Comparison of ENCODE assay signal across 1 fruit fly cellular context in genomic region chr3R:21138220-21138754, dm6.
A peak's percentile ranks its signal among the peaks of the same experiment; 100 is the strongest.
TF ChIP-seq lines count a peak whose summit lies in the region.

Gene meigo (plus strand): TSS chr3R:21138270.

TF ChIP-seq in whole organism, embryonic, 481 proteins besides CTCF, POLR2A, EP300 and RAD21 (continued from another document and continues in another):
- TF ChIP-seq MTF-1 (GFP tag; optimal IDR thresholded peaks at IDR 0.05; lab: Kevin White, UChicago; ENCODE audit: borderline replicate concordance) (no peak), B-H1 (GFP tag; IDR thresholded peaks at IDR 0.05; lab: Robert Waterston, UW) (peak; percentile 45; the same call in 2 of the 3 replicates), az2 (GFP tag; optimal IDR thresholded peaks at IDR 0.05; lab: Kevin White, UChicago) (peak; percentile 33), lbe (GFP tag; optimal IDR thresholded peaks at IDR 0.05; lab: Kevin White, UChicago) (peak; percentile 50), Antp (GFP tag; optimal IDR thresholded peaks at IDR 0.05; lab: Kevin White, UChicago) (peak; percentile 17), CG2712 (tag; optimal IDR thresholded peaks at IDR 0.05; lab: Kevin White, UChicago) (peak; percentile 83), rib (GFP tag; IDR thresholded peaks at IDR 0.05; lab: Robert Waterston, UW) (no peak), prd (optimal IDR thresholded peaks at IDR 0.05; lab: Kevin White, UChicago) (no peak), prd (GFP tag; IDR thresholded peaks at IDR 0.05; lab: Robert Waterston, UW) (peak; percentile 72), ewg (GFP tag; optimal IDR thresholded peaks at IDR 0.05; lab: Kevin White, UChicago) (no peak), gfzf (GFP tag; optimal IDR thresholded peaks at IDR 0.05; lab: Kevin White, UChicago) (peak; percentile 64), bsh (GFP tag; optimal IDR thresholded peaks at IDR 0.05; lab: Kevin White, UChicago) (peak in 1 of 2 experiments; percentile 67), Usf (GFP tag; optimal IDR thresholded peaks at IDR 0.05; lab: Kevin White, UChicago) (peak; percentile 36), Hsf (GFP tag; optimal IDR thresholded peaks at IDR 0.05; lab: Kevin White, UChicago) (peak; percentile 71), sc (optimal IDR thresholded peaks at IDR 0.05; lab: Kevin White, UChicago) (no peak), sc (GFP tag; optimal IDR thresholded peaks at IDR 0.05; lab: Kevin White, UChicago) (no peak), Drgx (GFP tag; IDR thresholded peaks at IDR 0.05; lab: Robert Waterston, UW) (no peak; the same call in 1 of the 2 replicates), CG8388 (GFP tag; optimal IDR thresholded peaks at IDR 0.05; lab: Kevin White, UChicago) (peak; percentile 50), CG7556 (GFP tag; optimal IDR thresholded peaks at IDR 0.05; lab: Kevin White, UChicago) (peak; percentile 62), CG1647 (GFP tag; optimal IDR thresholded peaks at IDR 0.05; lab: Kevin White, UChicago) (peak; percentile 2), H15 (GFP tag; IDR thresholded peaks at IDR 0.05; lab: Robert Waterston, UW) (no peak), cato (GFP tag; optimal IDR thresholded peaks at IDR 0.05; lab: Kevin White, UChicago; ENCODE audit: borderline replicate concordance) (peak; percentile 51), CG8478 (optimal IDR thresholded peaks at IDR 0.05; lab: Kevin White, UChicago) (no peak), CG15601 (tag; optimal IDR thresholded peaks at IDR 0.05; lab: Kevin White, UChicago) (peak; percentile 87), Lim3 (GFP tag; IDR thresholded peaks at IDR 0.05; lab: Robert Waterston, UW) (no peak), sqz (GFP tag; optimal IDR thresholded peaks at IDR 0.05; lab: Kevin White, UChicago) (no peak), B-H2 (GFP tag; optimal IDR thresholded peaks at IDR 0.05; lab: Kevin White, UChicago) (peak; percentile 80), tup (GFP tag; optimal IDR thresholded peaks at IDR 0.05; lab: Kevin White, UChicago) (no peak), CG42726 (GFP tag; IDR thresholded peaks at IDR 0.05; lab: Robert Waterston, UW; ENCODE audit: partially characterized antibody) (no peak), CG17612 (GFP tag; IDR thresholded peaks at IDR 0.05; lab: Robert Waterston, UW) (no peak), repo (GFP tag; optimal IDR thresholded peaks at IDR 0.05; lab: Kevin White, UChicago) (peak; percentile 46), Dbx (GFP tag; IDR thresholded peaks at IDR 0.05; lab: Robert Waterston, UW) (peak; percentile 71; the same call in 2 of the 3 replicates), HLHmδ (GFP tag; optimal IDR thresholded peaks at IDR 0.05; lab: Kevin White, UChicago) (no peak), CG11085 (GFP tag; IDR thresholded peaks at IDR 0.05; lab: Robert Waterston, UW) (0 out of 2 replicates have a peak, but pooled peaks have one; percentile 19), CG16863 (GFP tag; optimal IDR thresholded peaks at IDR 0.05; lab: Kevin White, UChicago) (peak; percentile 54), seq (GFP tag; IDR thresholded peaks at IDR 0.05; lab: Robert Waterston, UW) (no peak), fd64A (GFP tag; optimal IDR thresholded peaks at IDR 0.05; lab: Kevin White, UChicago) (no peak), dm (GFP tag; optimal IDR thresholded peaks at IDR 0.05; lab: Kevin White, UChicago) (peak; percentile 32), tll (GFP tag; optimal IDR thresholded peaks at IDR 0.05; lab: Kevin White, UChicago) (peak; percentile 31 to 56), pho (GFP tag; optimal IDR thresholded peaks at IDR 0.05; lab: Kevin White, UChicago) (peak; percentile 76), Dip3 (GFP tag; optimal IDR thresholded peaks at IDR 0.05; lab: Kevin White, UChicago) (peak; percentile 63), Ravus (GFP tag; IDR thresholded peaks at IDR 0.05; lab: Robert Waterston, UW) (no peak), CG31441 (GFP tag; IDR thresholded peaks at IDR 0.05; lab: Robert Waterston, UW) (no peak; the same call in none of the 2 replicates), trh (GFP tag; optimal IDR thresholded peaks at IDR 0.05; lab: Kevin White, UChicago) (no peak), pfk (GFP tag; optimal IDR thresholded peaks at IDR 0.05; lab: Kevin White, UChicago) (no peak), NK7.1 (GFP tag; optimal IDR thresholded peaks at IDR 0.05; lab: Kevin White, UChicago) (peak; percentile 36), CG9609 (GFP tag; optimal IDR thresholded peaks at IDR 0.05; lab: Kevin White, UChicago) (no peak), CG6683 (GFP tag; optimal IDR thresholded peaks at IDR 0.05; lab: Kevin White, UChicago) (peak; percentile 9), CG6654 (GFP tag; optimal IDR thresholded peaks at IDR 0.05; lab: Kevin White, UChicago) (no peak), CG2889 (GFP tag; IDR thresholded peaks at IDR 0.05; lab: Robert Waterston, UW) (no peak), CG12071 (GFP tag; optimal IDR thresholded peaks at IDR 0.05; lab: Kevin White, UChicago) (no peak), CG9727 (GFP tag; optimal IDR thresholded peaks at IDR 0.05; lab: Kevin White, UChicago) (peak; percentile 37), hth (optimal IDR thresholded peaks at IDR 0.05; lab: Kevin White, UChicago) (no peak), CG4617 (GFP tag; optimal IDR thresholded peaks at IDR 0.05; lab: Kevin White, UChicago; ENCODE audit: borderline replicate concordance) (peak; percentile 68), stwl (tag; optimal IDR thresholded peaks at IDR 0.05; lab: Kevin White, UChicago) (peak; percentile 66), p53 (GFP tag; optimal IDR thresholded peaks at IDR 0.05; lab: Kevin White, UChicago) (no peak), amos (GFP tag; IDR thresholded peaks at IDR 0.05; lab: Robert Waterston, UW; ENCODE audit: partially characterized antibody) (peak; percentile 7; the same call in 1 of the 2 replicates), ttk (GFP tag; IDR thresholded peaks at IDR 0.05; lab: Robert Waterston, UW) (no peak), grau (tag; optimal IDR thresholded peaks at IDR 0.05; lab: Kevin White, UChicago) (peak; percentile 80), CG1603 (tag; optimal IDR thresholded peaks at IDR 0.05; lab: Kevin White, UChicago) (peak; percentile 60), Max (GFP tag; optimal IDR thresholded peaks at IDR 0.05; lab: Kevin White, UChicago) (peak; percentile 70), NC2β (GFP tag; optimal IDR thresholded peaks at IDR 0.05; lab: Kevin White, UChicago) (peak; percentile 36), CG1233 (GFP tag; optimal IDR thresholded peaks at IDR 0.05; lab: Kevin White, UChicago) (peak; percentile 47), CG5180 (GFP tag; optimal IDR thresholded peaks at IDR 0.05; lab: Kevin White, UChicago) (no peak), CG3726 (GFP tag; IDR thresholded peaks at IDR 0.05; lab: Robert Waterston, UW) (no peak), caup (GFP tag; optimal IDR thresholded peaks at IDR 0.05; lab: Kevin White, UChicago; ENCODE audit: severe bottlenecking) (no peak), CG4854 (GFP tag; optimal IDR thresholded peaks at IDR 0.05; lab: Kevin White, UChicago) (peak; percentile 49), Eip74EF (GFP tag; optimal IDR thresholded peaks at IDR 0.05; lab: Kevin White, UChicago) (no peak), CG3847 (GFP tag; IDR thresholded peaks at IDR 0.05; lab: Robert Waterston, UW) (peak; percentile 72), bigmax (GFP tag; optimal IDR thresholded peaks at IDR 0.05; lab: Kevin White, UChicago) (no peak), dmrt99B (tag; optimal IDR thresholded peaks at IDR 0.05; lab: Kevin White, UChicago) (no peak), Atf-2 (GFP tag; optimal IDR thresholded peaks at IDR 0.05; lab: Kevin White, UChicago) (peak; percentile 16), MBD-R2 (GFP tag; IDR thresholded peaks at IDR 0.05; lab: Robert Waterston, UW) (peak; percentile 64), CG12391 (tag; optimal IDR thresholded peaks at IDR 0.05; lab: Kevin White, UChicago) (peak; percentile 86), CG10462 (GFP tag; optimal IDR thresholded peaks at IDR 0.05; lab: Kevin White, UChicago) (no peak), kay (GFP tag; optimal IDR thresholded peaks at IDR 0.05; lab: Kevin White, UChicago) (peak; percentile 41), CG4282 (GFP tag; optimal IDR thresholded peaks at IDR 0.05; lab: Kevin White, UChicago) (no peak), Ptx1 (GFP tag; IDR thresholded peaks at IDR 0.05; lab: Robert Waterston, UW) (peak; percentile 77), jing (GFP tag; optimal IDR thresholded peaks at IDR 0.05; lab: Kevin White, UChicago) (no peak), Lhr (GFP tag; optimal IDR thresholded peaks at IDR 0.05; lab: Kevin White, UChicago) (peak; percentile 46), ash1 (GFP tag; optimal IDR thresholded peaks at IDR 0.05; lab: Kevin White, UChicago) (no peak), CG11247 (GFP tag; IDR thresholded peaks at IDR 0.05; lab: Robert Waterston, UW) (peak; percentile 53; the same call in 1 of the 2 replicates), Nf-YA (GFP tag; IDR thresholded peaks at IDR 0.05; lab: Robert Waterston, UW) (no peak), PHDP (tag; optimal IDR thresholded peaks at IDR 0.05; lab: Kevin White, UChicago) (peak; percentile 64), ind (GFP tag; optimal IDR thresholded peaks at IDR 0.05; lab: Kevin White, UChicago) (peak; percentile 70), Rx (GFP tag; IDR thresholded peaks at IDR 0.05; lab: Robert Waterston, UW) (no peak), ems (GFP tag; optimal IDR thresholded peaks at IDR 0.05; lab: Kevin White, UChicago) (peak; percentile 43), ken (GFP tag; IDR thresholded peaks at IDR 0.05; lab: Robert Waterston, UW) (no peak), CG5245 (GFP tag; optimal IDR thresholded peaks at IDR 0.05; lab: Kevin White, UChicago) (peak; percentile 29), CG12236 (GFP tag; optimal IDR thresholded peaks at IDR 0.05; lab: Kevin White, UChicago) (no peak), ara (GFP tag; IDR thresholded peaks at IDR 0.05; lab: Robert Waterston, UW) (no peak), YL-1 (GFP tag; optimal IDR thresholded peaks at IDR 0.05; lab: Kevin White, UChicago) (peak; percentile 90), pita (GFP tag; optimal IDR thresholded peaks at IDR 0.05; lab: Kevin White, UChicago) (no peak), sr (GFP tag; IDR thresholded peaks at IDR 0.05; lab: Robert Waterston, UW) (peak; percentile 97), Jarid2 (GFP tag; optimal IDR thresholded peaks at IDR 0.05; lab: Kevin White, UChicago) (no peak), cas (GFP tag; IDR thresholded peaks at IDR 0.05; lab: Robert Waterston, UW) (0 out of 2 replicates have a peak, but pooled peaks have one; percentile 44), CG17186 (GFP tag; optimal IDR thresholded peaks at IDR 0.05; lab: Kevin White, UChicago) (peak; percentile 81), CG10979 (tag; optimal IDR thresholded peaks at IDR 0.05; lab: Kevin White, UChicago) (peak; percentile 60), CG8089 (GFP tag; optimal IDR thresholded peaks at IDR 0.05; lab: Kevin White, UChicago) (no peak), CG1792 (GFP tag; optimal IDR thresholded peaks at IDR 0.05; lab: Kevin White, UChicago) (peak; percentile 31), Blimp-1 (GFP tag; optimal IDR thresholded peaks at IDR 0.05; lab: Kevin White, UChicago) (peak; percentile 64), CG7357 (GFP tag; IDR thresholded peaks at IDR 0.05; lab: Robert Waterston, UW) (0 out of 3 replicates have a peak, but pooled peaks have one; percentile 31), tio (GFP tag; optimal IDR thresholded peaks at IDR 0.05; lab: Kevin White, UChicago) (no peak), Neu2 (GFP tag; optimal IDR thresholded peaks at IDR 0.05; lab: Kevin White, UChicago; ENCODE audit: borderline replicate concordance) (no peak), CG10565 (GFP tag; optimal IDR thresholded peaks at IDR 0.05; lab: Kevin White, UChicago) (no peak), CG13775 (GFP tag; optimal IDR thresholded peaks at IDR 0.05; lab: Kevin White, UChicago) (peak; percentile 55), CG7271 (tag; optimal IDR thresholded peaks at IDR 0.05; lab: Kevin White, UChicago) (no peak), Mrtf (GFP tag; IDR thresholded peaks at IDR 0.05; lab: Robert Waterston, UW) (0 out of 3 replicates have a peak, but pooled peaks have one; percentile 46), Ada2b (GFP tag; IDR thresholded peaks at IDR 0.05; lab: Robert Waterston, UW) (peak; percentile 45), CG4404 (GFP tag; IDR thresholded peaks at IDR 0.05; lab: Robert Waterston, UW) (peak; percentile 41; the same call in 1 of the 2 replicates), CG17385 (GFP tag; optimal IDR thresholded peaks at IDR 0.05; lab: Kevin White, UChicago) (no peak), CG30431 (GFP tag; optimal IDR thresholded peaks at IDR 0.05; lab: Kevin White, UChicago) (no peak), CrebB (tag; optimal IDR thresholded peaks at IDR 0.05; lab: Kevin White, UChicago) (peak; percentile 44), sisA (GFP tag; IDR thresholded peaks at IDR 0.05; lab: Robert Waterston, UW) (peak; percentile 32; the same call in 1 of the 2 replicates), CG6854 (GFP tag; optimal IDR thresholded peaks at IDR 0.05; lab: Kevin White, UChicago) (no peak), mirr (GFP tag; optimal IDR thresholded peaks at IDR 0.05; lab: Kevin White, UChicago) (peak; percentile 10), Sry-β (GFP tag; optimal IDR thresholded peaks at IDR 0.05; lab: Kevin White, UChicago) (peak; percentile 99), CG2678 (tag; optimal IDR thresholded peaks at IDR 0.05; lab: Kevin White, UChicago) (no peak), pan (optimal IDR thresholded peaks at IDR 0.05; lab: Kevin White, UChicago) (no peak), pan (GFP tag; optimal IDR thresholded peaks at IDR 0.05 in 1 of 2, IDR thresholded peaks at IDR 0.05 in 1 of 2) (peak in 1 of 2 experiments; percentile 60), exex (tag; optimal IDR thresholded peaks at IDR 0.05; lab: Kevin White, UChicago) (no peak), E2f2 (GFP tag; IDR thresholded peaks at IDR 0.05; lab: Robert Waterston, UW) (peak; percentile 91), hkb (optimal IDR thresholded peaks at IDR 0.05; lab: Kevin White, UChicago) (peak; percentile 90), hkb (GFP tag; IDR thresholded peaks at IDR 0.05; lab: Robert Waterston, UW) (peak; percentile 62), Adf1 (GFP tag; IDR thresholded peaks at IDR 0.05; lab: Robert Waterston, UW) (peak; percentile 46; the same call in 1 of the 2 replicates), hb (GFP tag; IDR thresholded peaks at IDR 0.05; lab: Robert Waterston, UW; ENCODE audit: partially characterized antibody) (no peak), oc (tag; optimal IDR thresholded peaks at IDR 0.05; lab: Kevin White, UChicago) (no peak), fd102C (GFP tag; optimal IDR thresholded peaks at IDR 0.05; lab: Kevin White, UChicago) (no peak), sna (GFP tag; IDR thresholded peaks at IDR 0.05; lab: Robert Waterston, UW; ENCODE audit: partially characterized antibody) (0 out of 2 replicates have a peak, but pooled peaks have one; percentile 49), pnt (GFP tag; optimal IDR thresholded peaks at IDR 0.05; lab: Kevin White, UChicago) (peak; percentile 8), CG3163 (GFP tag; optimal IDR thresholded peaks at IDR 0.05; lab: Kevin White, UChicago) (no peak)
